Fruit fly (Drosophila melanogaster): Measurements from ENCODE around the gene Set8.

Set8 gene

DNA sequence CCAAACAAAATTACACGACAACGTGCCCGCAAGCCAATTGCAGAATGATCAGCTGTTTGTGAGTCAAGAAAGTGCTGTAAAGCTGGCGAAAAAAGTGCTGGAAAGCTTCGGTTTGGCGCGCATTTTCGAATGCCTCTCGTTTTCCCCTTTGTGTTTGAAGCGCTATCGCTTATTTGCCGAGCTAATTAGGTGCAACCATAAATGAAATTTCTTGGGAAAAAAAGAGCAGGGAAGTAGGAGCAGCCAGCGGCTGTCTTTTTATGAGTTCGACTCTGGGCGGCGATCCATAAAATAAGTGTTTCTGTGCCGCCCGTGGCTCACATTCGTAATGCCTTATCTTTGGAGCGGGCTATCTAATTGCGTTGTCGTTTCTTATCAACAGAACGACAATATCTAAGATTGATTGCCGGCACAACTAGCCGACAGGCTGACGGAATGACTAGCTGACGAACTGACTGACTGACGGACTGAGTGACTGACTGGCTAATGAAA, 45.9 kb downstream of the Set8 start, which contains the start of gene Dnaaf5 (continued):
- TF ChIP-seq p53 (GFP tag; optimal IDR thresholded peaks at IDR 0.05): no peak
- no peak for TF ChIP-seq CG42726 (GFP tag; IDR thresholded peaks at IDR 0.05; ENCODE audit: partially characterized antibody)
- TF ChIP-seq CG10654 (GFP tag; optimal IDR thresholded peaks at IDR 0.05): no peak
- no peak for TF ChIP-seq Atf-2 (GFP tag; optimal IDR thresholded peaks at IDR 0.05)
- TF ChIP-seq CG17829 (tag; optimal IDR thresholded peaks at IDR 0.05): no peak
- peak; percentile 20 for TF ChIP-seq CG13894 (tag; optimal IDR thresholded peaks at IDR 0.05)
- peak; percentile 12 for TF ChIP-seq stwl (tag; optimal IDR thresholded peaks at IDR 0.05)
- no peak for TF ChIP-seq CG10366 (GFP tag; IDR thresholded peaks at IDR 0.05)
- TF ChIP-seq CG31388 (GFP tag; optimal IDR thresholded peaks at IDR 0.05): no peak
- peak; percentile 42 for TF ChIP-seq CG5180 (GFP tag; optimal IDR thresholded peaks at IDR 0.05)
- peak; percentile 1 for TF ChIP-seq CG12744 (GFP tag; optimal IDR thresholded peaks at IDR 0.05)
- TF ChIP-seq Hr3 (GFP tag; optimal IDR thresholded peaks at IDR 0.05): no peak
- TF ChIP-seq exex (tag; optimal IDR thresholded peaks at IDR 0.05): peak; percentile 86
- no peak for TF ChIP-seq CG14860 (GFP tag; IDR thresholded peaks at IDR 0.05; ENCODE audit: partially characterized antibody)
- peak; percentile 100 for TF ChIP-seq Hey (tag; optimal IDR thresholded peaks at IDR 0.05)
- no peak for TF ChIP-seq Mes4 (GFP tag; optimal IDR thresholded peaks at IDR 0.05)
- TF ChIP-seq Med (GFP tag): peak; percentile 83
- TF ChIP-seq CG12769 (tag; optimal IDR thresholded peaks at IDR 0.05): peak; percentile 83
- no peak for TF ChIP-seq pan (optimal IDR thresholded peaks at IDR 0.05)
- no peak for TF ChIP-seq pan (GFP tag; optimal IDR thresholded peaks at IDR 0.05 in 1 of 2, IDR thresholded peaks at IDR 0.05 in 1 of 2)
- TF ChIP-seq odd (GFP tag; optimal IDR thresholded peaks at IDR 0.05): peak; percentile 44
- TF ChIP-seq zfh2 (GFP tag; optimal IDR thresholded peaks at IDR 0.05): no peak
- no peak for TF ChIP-seq CG6654 (GFP tag; optimal IDR thresholded peaks at IDR 0.05)
- TF ChIP-seq CG1602 (GFP tag; optimal IDR thresholded peaks at IDR 0.05): no peak
- TF ChIP-seq pum (GFP tag; optimal IDR thresholded peaks at IDR 0.05): no peak
- no peak for TF ChIP-seq CG8388 (GFP tag; optimal IDR thresholded peaks at IDR 0.05)
- no peak for TF ChIP-seq scrt (GFP tag; optimal IDR thresholded peaks at IDR 0.05)
- no peak for TF ChIP-seq ken (GFP tag; IDR thresholded peaks at IDR 0.05)
- TF ChIP-seq CG12659 (GFP tag; optimal IDR thresholded peaks at IDR 0.05): peak; percentile 4
- no peak for TF ChIP-seq kni (GFP tag; optimal IDR thresholded peaks at IDR 0.05)
- no peak for TF ChIP-seq CG34422 (GFP tag; IDR thresholded peaks at IDR 0.05)
- TF ChIP-seq NK7.1 (GFP tag; optimal IDR thresholded peaks at IDR 0.05): no peak
- no peak; the same call in 1 of the 2 replicates for TF ChIP-seq Scr (GFP tag; IDR thresholded peaks at IDR 0.05; ENCODE audit: partially characterized antibody)
- no peak for TF ChIP-seq zen (tag; optimal IDR thresholded peaks at IDR 0.05)
- TF ChIP-seq Ets97D (GFP tag; optimal IDR thresholded peaks at IDR 0.05): peak; percentile 7
- TF ChIP-seq bab2 (GFP tag; optimal IDR thresholded peaks at IDR 0.05): no peak
- no peak for TF ChIP-seq Dfd (GFP tag; optimal IDR thresholded peaks at IDR 0.05)
- no peak for TF ChIP-seq ara (GFP tag; IDR thresholded peaks at IDR 0.05)
- TF ChIP-seq Nf-YC (tag; optimal IDR thresholded peaks at IDR 0.05): no peak
- no peak for TF ChIP-seq CG14667 (GFP tag; IDR thresholded peaks at IDR 0.05)
- no peak for TF ChIP-seq wek (GFP tag; optimal IDR thresholded peaks at IDR 0.05)
- TF ChIP-seq CG10565 (GFP tag; optimal IDR thresholded peaks at IDR 0.05): no peak
- TF ChIP-seq Six4 (GFP tag; optimal IDR thresholded peaks at IDR 0.05): no peak
- TF ChIP-seq hth (optimal IDR thresholded peaks at IDR 0.05): no peak
- TF ChIP-seq BtbVII (GFP tag; optimal IDR thresholded peaks at IDR 0.05): no peak
- TF ChIP-seq CG17912 (GFP tag; optimal IDR thresholded peaks at IDR 0.05): peak; percentile 7
- peak; percentile 8 for TF ChIP-seq CG12299 (tag; optimal IDR thresholded peaks at IDR 0.05)
- TF ChIP-seq Sin3A (optimal IDR thresholded peaks at IDR 0.05): no peak
- TF ChIP-seq ERR (GFP tag; optimal IDR thresholded peaks at IDR 0.05): no peak
- TF ChIP-seq CG9797 (GFP tag; optimal IDR thresholded peaks at IDR 0.05): no peak
- no peak for TF ChIP-seq D19B (GFP tag; optimal IDR thresholded peaks at IDR 0.05)
- TF ChIP-seq ranshi (GFP tag; IDR thresholded peaks at IDR 0.05): no peak

Data from whole organism, embryonic.